Worm (Caenorhabditis elegans) whole organism, L4/young adult: ENCODE measurements around the gene arrd-10.

ENCODE experiments used
- W03F9.2 ChIP-seq: fragments of 150-350 bp; optimal IDR thresholded peaks from 2 replicates; lab custom pipeline; 2014; ENCODE audit warnings: missing biosample characterization, missing genetic modification characterization
- dao-5 ChIP-seq: sonication (generic microtip); optimal IDR thresholded peaks from 2 replicates; lab custom pipeline; 2016; ENCODE audit warnings: missing genotype, missing genetic modification characterization, moderate library complexity, missing compliant biosample characterization
- him-1 ChIP-seq: sonication (generic microtip); optimal IDR thresholded peaks from 2 replicates; lab custom pipeline; 2016; ENCODE audit warnings: missing genotype, missing genetic modification reagents, missing genetic modification characterization, missing compliant biosample characterization

The arrd-10 gene

DNA sequence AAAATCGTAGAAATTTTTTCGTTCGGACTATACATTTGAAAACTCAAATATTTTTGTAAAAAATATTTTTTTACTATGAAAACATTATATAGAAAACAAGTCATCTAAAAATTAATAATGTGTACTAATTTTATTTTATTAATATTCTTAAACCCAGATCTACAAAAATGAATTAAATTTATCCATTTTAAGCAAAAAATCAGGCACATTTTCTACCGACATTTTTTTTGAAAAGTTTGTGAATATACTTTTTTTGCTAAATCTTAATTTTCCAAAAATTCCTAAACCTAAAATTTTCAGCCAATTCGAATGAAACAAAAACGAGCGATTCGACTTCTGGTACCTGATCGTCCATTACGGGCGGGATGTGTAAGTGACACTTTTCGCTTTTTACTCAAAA lies at the start of gene arrd-10:
Gene arrd-10, plus strand, starts transcription at position 301 of the 400 bp plus-strand sequence.
- TF ChIP-seq W03F9.2 (tag; lab: Kevin White, UChicago) (no peak), him-1 (tag; lab: Kevin White, UChicago) (no peak), dao-5 (tag; lab: Kevin White, UChicago) (no peak)

DNA sequence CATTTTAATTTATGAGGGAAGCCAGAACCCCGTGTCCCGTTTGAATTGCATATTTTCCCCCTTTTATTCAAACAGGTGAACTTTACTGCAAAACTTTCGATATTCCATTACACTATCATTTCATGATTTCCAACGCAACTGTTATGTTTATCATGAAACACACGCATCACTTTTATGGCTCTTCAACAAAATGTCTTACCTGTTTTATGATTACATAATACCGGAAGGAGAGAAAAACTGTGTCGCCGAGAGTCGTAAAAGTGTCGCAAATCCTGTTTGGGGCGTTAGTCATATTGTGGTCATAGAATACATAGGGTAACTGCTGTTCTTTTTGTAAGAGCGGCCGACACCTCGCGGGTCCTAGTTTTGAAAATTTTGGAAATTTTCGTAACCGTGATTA lies 47.5 kb upstream of the arrd-10 start:
- no peak for TF ChIP-seq W03F9.2 (tag; lab: Kevin White, UChicago)
- no peak for TF ChIP-seq him-1 (tag; lab: Kevin White, UChicago)
- no peak for TF ChIP-seq dao-5 (tag; lab: Kevin White, UChicago)

DNA sequence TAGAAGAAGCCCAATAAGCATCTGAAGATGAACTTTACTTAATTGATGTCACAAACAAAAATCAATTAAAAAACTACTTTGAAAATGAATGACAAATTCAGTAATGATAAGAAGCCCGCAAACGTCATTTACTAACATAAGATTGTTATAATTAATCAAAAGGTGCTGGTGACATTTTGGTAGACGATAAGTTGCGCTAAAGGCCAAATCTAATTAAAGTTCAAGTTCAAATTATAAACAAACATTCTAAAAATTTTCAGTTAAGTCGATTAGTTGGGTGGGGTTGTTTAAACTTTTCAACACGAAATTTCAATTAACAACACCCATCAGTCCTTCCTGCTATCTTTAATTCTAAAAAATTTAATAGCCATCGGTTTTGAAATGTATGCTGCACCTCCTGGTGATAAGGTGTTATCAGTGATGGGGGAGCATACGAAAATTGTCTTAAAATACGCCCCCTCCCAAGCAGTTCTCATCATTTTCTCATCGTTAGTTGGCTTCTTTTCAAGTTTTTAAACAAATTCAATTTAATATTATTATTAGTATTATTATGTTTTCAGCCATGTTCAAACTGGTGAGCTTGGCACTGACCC lies 44.7 kb upstream of the arrd-10 start, which contains the start of the genes clec-62 and clec-63:
Gene clec-62, minus strand, starts transcription at position 51 of the 593 bp plus-strand sequence.
Gene clec-63, plus strand, starts transcription at position 561 of the 593 bp plus-strand sequence.
- TF ChIP-seq W03F9.2 (tag; lab: Kevin White, UChicago) (no peak), him-1 (tag; lab: Kevin White, UChicago) (no peak), dao-5 (tag; lab: Kevin White, UChicago) (no peak)

DNA sequence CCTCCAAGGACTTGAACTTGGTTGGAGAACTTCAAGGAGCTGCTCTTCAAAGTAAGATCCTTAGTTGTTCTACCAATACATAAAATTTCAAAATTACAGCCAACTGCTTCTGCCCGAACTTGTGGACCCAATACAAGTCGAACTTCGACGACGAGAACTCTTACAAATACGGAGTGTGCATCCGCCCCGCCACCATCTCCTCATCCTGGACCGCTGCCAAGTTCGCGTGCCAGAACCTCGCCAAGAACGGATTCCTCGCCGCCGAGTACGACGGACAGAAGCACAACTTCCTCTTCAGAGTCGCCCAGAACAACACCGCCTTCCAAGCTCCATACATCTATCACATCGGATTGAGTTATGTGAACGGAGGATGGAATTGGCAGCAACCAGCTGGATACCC lies 43.2 kb upstream of the arrd-10 start:
- TF ChIP-seq dao-5 (tag; lab: Kevin White, UChicago) (no peak), W03F9.2 (tag; lab: Kevin White, UChicago) (no peak), him-1 (tag; lab: Kevin White, UChicago) (no peak)

DNA sequence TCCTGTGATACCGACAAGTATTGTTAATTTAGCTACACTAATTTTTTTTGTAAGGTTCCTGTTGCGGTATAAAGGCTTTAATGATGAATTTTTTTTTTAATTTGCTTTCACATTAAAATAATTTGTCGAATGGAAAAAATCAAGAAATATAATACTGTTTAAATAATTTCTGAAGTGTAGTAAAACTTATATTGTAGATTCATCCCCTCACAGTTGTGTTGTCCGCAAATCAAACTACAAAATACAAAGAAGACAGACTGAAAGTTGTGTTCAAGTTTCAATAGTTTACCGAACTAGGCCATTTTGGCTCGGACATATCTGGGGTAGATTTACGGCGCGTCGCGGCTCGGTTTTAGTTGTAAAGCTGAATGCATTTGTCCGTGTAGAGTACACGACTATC lies 42.5 kb upstream of the arrd-10 start:
- TF ChIP-seq dao-5 (tag; lab: Kevin White, UChicago): no peak
- TF ChIP-seq him-1 (tag; lab: Kevin White, UChicago): no peak
- no peak for TF ChIP-seq W03F9.2 (tag; lab: Kevin White, UChicago)

- no peak for TF ChIP-seq dao-5 (tag; lab: Kevin White, UChicago)
- TF ChIP-seq W03F9.2 (tag; lab: Kevin White, UChicago): no peak
- TF ChIP-seq him-1 (tag; lab: Kevin White, UChicago): no peak
These were observed 42.0 kb upstream of the arrd-10 start, which contains the start of gene clec-64 for ce11 chrII:12897942-12898341. TSS of gene clec-64 (plus strand) at chrII:12898242.

ce11 chrII:12901025-12901424 lies 38.9 kb upstream of the arrd-10 start, which contains the start of gene clec-65:
TSS of gene clec-65 (plus strand) at chrII:12901325.
- TF ChIP-seq W03F9.2 (tag; lab: Kevin White, UChicago) (no peak), dao-5 (tag; lab: Kevin White, UChicago) (no peak), him-1 (tag; lab: Kevin White, UChicago) (no peak)

DNA sequence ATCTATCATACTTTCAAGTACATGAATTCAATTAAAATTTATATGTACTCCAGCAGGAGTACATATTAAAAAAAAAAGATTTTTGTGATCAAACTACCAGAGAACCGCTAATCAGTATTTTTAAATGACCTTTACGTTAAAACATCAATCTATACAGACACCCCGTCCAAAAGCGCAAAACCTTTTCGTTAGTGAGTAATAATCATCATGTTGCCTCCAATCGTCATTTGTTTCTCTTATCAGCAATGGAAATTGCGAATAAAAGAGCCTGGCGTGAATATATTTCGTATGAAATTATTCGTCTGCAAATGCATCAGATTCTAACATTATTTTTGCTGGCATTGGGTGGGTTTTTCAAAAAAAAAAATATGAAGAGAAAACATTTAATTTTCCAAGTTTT lies 35.7 kb upstream of the arrd-10 start, which contains the start of gene clec-66:
Gene clec-66, plus strand, starts transcription at position 225 of the 400 bp plus-strand sequence.
- TF ChIP-seq W03F9.2 (tag; lab: Kevin White, UChicago) (no peak), him-1 (tag; lab: Kevin White, UChicago) (no peak), dao-5 (tag; lab: Kevin White, UChicago) (no peak)

DNA sequence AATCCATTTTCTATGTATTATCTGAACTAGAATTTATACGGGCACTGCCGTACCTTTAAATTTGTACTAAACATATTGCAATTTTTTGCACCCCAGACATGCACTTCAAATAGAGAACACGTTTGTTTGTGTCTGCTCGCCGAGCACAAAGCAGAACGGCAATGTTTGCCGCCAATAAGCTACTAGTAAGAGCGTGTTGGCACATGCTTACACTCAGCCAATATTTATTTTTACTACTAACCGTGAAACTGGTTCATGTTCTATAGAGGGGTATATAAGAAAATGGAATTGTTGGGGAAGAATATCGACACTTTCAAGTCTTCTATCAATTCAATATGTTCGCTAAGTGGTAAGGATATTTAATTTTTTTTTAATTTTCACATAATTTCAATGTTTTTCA lies 32.8 kb upstream of the arrd-10 start, which contains the start of gene nspb-11:
Gene nspb-11, plus strand, starts transcription at position 301 of the 400 bp plus-strand sequence.
- TF ChIP-seq him-1 (tag; lab: Kevin White, UChicago) (no peak), dao-5 (tag; lab: Kevin White, UChicago) (no peak), W03F9.2 (tag; lab: Kevin White, UChicago) (no peak)

ce11 chrII:12908779-12909178 lies 31.1 kb upstream of the arrd-10 start, which contains the start of gene ddn-2:
TSS of gene ddn-2 (plus strand) at chrII:12909079.
- no peak for TF ChIP-seq W03F9.2 (tag; lab: Kevin White, UChicago)
- no peak for TF ChIP-seq him-1 (tag; lab: Kevin White, UChicago)
- no peak for TF ChIP-seq dao-5 (tag; lab: Kevin White, UChicago)

DNA sequence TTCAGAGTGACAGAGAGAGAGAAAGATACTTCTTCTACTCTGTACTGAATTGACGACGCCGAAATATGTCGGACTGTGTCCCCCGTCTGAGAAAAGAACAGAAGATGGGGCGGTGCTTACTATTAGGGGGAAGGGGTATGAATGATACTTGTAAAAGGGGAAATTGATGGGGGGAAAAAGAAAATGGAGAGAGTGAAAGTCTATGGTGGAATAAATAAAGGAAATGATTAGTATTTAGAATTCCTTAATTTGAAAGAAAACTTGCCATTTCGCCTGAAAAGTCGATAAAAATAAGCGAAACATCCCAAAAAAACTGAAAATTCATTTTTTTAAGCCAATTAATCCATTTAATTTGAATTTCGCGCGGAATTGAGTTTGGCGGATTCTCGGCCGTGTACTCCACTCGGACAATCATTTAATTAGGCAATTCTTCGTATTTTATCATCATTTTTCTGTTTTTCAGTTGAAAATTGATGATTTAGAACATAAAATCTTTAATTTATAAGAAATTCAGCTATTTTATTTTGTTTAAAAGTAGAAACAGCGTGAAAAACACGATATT lies 25.3 kb upstream of the arrd-10 start, which contains the start of gene F35C5.12:
Gene F35C5.12, minus strand, starts transcription at position 51 of the 562 bp plus-strand sequence.
- TF ChIP-seq W03F9.2 (tag; lab: Kevin White, UChicago): no peak
- TF ChIP-seq him-1 (tag; lab: Kevin White, UChicago): no peak
- no peak for TF ChIP-seq dao-5 (tag; lab: Kevin White, UChicago)

ce11 chrII:12918960-12919553 lies 20.8 kb upstream of the arrd-10 start, which contains the start of the genes F58G1.2 and wago-4:
TSS of gene F58G1.2 (minus strand) at chrII:12919010.
TSS of gene wago-4 (plus strand) at chrII:12919551.
- no peak for TF ChIP-seq dao-5 (tag; lab: Kevin White, UChicago)
- peak; percentile 65 for TF ChIP-seq W03F9.2 (tag; lab: Kevin White, UChicago)

ce11 chrII:12921478-12921877 lies 18.4 kb upstream of the arrd-10 start:
- TF ChIP-seq him-1 (tag; lab: Kevin White, UChicago) (no peak), dao-5 (tag; lab: Kevin White, UChicago) (no peak), W03F9.2 (tag; lab: Kevin White, UChicago) (no peak)
